Fruit fly (Drosophila melanogaster): ENCODE data around the gene CG5800.

The CG5800 gene

dm6 chrX:17599330-17599729 is 36.8 kb upstream of the CG5800 start, which contains the start of gene X11L (continued):
- no peak for TF ChIP-seq hkb (optimal IDR thresholded peaks at IDR 0.05)
- TF ChIP-seq hkb (GFP tag; IDR thresholded peaks at IDR 0.05), result no peak; the same call in none of the 2 replicates
- TF ChIP-seq NFAT (GFP tag; IDR thresholded peaks at IDR 0.05), result peak; percentile 78
- TF ChIP-seq E2f1 (GFP tag; IDR thresholded peaks at IDR 0.05), result peak; percentile 50; the same call in 1 of the 2 replicates
- peak; percentile 61 for TF ChIP-seq CG8765 (GFP tag; IDR thresholded peaks at IDR 0.05)
- TF ChIP-seq nom (GFP tag; optimal IDR thresholded peaks at IDR 0.05), result no peak
- TF ChIP-seq dysf (GFP tag; IDR thresholded peaks at IDR 0.05), result peak; percentile 68
- peak; percentile 75 for TF ChIP-seq Antp (GFP tag; optimal IDR thresholded peaks at IDR 0.05)
- TF ChIP-seq Nf-YB (GFP tag; optimal IDR thresholded peaks at IDR 0.05), result no peak
- peak; percentile 79 for TF ChIP-seq E2f2 (GFP tag; IDR thresholded peaks at IDR 0.05)
- peak; percentile 85 for TF ChIP-seq inv (GFP tag; IDR thresholded peaks at IDR 0.05; ENCODE audit: partially characterized antibody)
- peak; percentile 16; the same call in 1 of the 3 replicates for TF ChIP-seq CG11695 (GFP tag; IDR thresholded peaks at IDR 0.05)
- TF ChIP-seq CHES-1-like (GFP tag; optimal IDR thresholded peaks at IDR 0.05), result peak; percentile 79
- peak; percentile 48; the same call in 2 of the 3 replicates for TF ChIP-seq CG14050 (GFP tag; IDR thresholded peaks at IDR 0.05)
- TF ChIP-seq dm (GFP tag; optimal IDR thresholded peaks at IDR 0.05), result peak; percentile 8
- no peak for TF ChIP-seq CG5953 (GFP tag; IDR thresholded peaks at IDR 0.05)
- TF ChIP-seq CG14014 (GFP tag; IDR thresholded peaks at IDR 0.05), result peak; percentile 73
- peak; percentile 31 for TF ChIP-seq crc (GFP tag; optimal IDR thresholded peaks at IDR 0.05)
- no peak for TF ChIP-seq ap (GFP tag; IDR thresholded peaks at IDR 0.05)
- TF ChIP-seq prd (optimal IDR thresholded peaks at IDR 0.05), result no peak
- TF ChIP-seq prd (GFP tag; IDR thresholded peaks at IDR 0.05), result peak; percentile 76
- 0 out of 2 replicates have a peak, but pooled peaks have one; percentile 40 for TF ChIP-seq aop (GFP tag; IDR thresholded peaks at IDR 0.05)
- peak; percentile 85 for TF ChIP-seq CG9932 (GFP tag; IDR thresholded peaks at IDR 0.05)
- TF ChIP-seq Dip2 (GFP tag; IDR thresholded peaks at IDR 0.05), result no peak
- peak; percentile 75 for TF ChIP-seq hbn (GFP tag; IDR thresholded peaks at IDR 0.05; ENCODE audit: partially characterized antibody)
- peak; percentile 66 for TF ChIP-seq CG5245 (GFP tag; optimal IDR thresholded peaks at IDR 0.05)
- peak; percentile 74 for TF ChIP-seq CG12155 (GFP tag; optimal IDR thresholded peaks at IDR 0.05)
- peak; percentile 65; the same call in 1 of the 2 replicates for TF ChIP-seq HLH3B (GFP tag; IDR thresholded peaks at IDR 0.05)
- peak; percentile 53 for TF ChIP-seq CG17328 (GFP tag; IDR thresholded peaks at IDR 0.05)
- TF ChIP-seq zen2 (GFP tag; IDR thresholded peaks at IDR 0.05; ENCODE audit: partially characterized antibody), result peak; percentile 87
- TF ChIP-seq CG10267 (tag; optimal IDR thresholded peaks at IDR 0.05), result peak; percentile 95
- peak; percentile 67 for TF ChIP-seq CG1647 (GFP tag; optimal IDR thresholded peaks at IDR 0.05)
- TF ChIP-seq Eip74EF (GFP tag; optimal IDR thresholded peaks at IDR 0.05), result no peak
- TF ChIP-seq CG13624 (GFP tag; optimal IDR thresholded peaks at IDR 0.05), result peak; percentile 69
- TF ChIP-seq ewg (GFP tag; optimal IDR thresholded peaks at IDR 0.05), result peak; percentile 53
- peak; percentile 47 for TF ChIP-seq org-1 (GFP tag; optimal IDR thresholded peaks at IDR 0.05)
- peak; percentile 84 for TF ChIP-seq pho (GFP tag; optimal IDR thresholded peaks at IDR 0.05)
- no peak for TF ChIP-seq CG6854 (GFP tag; optimal IDR thresholded peaks at IDR 0.05)

dm6 chrX:17602466-17602865 is 33.6 kb upstream of the CG5800 start:
- TF ChIP-seq Ets65A (GFP tag) (peak; percentile 37), insv (GFP tag; optimal IDR thresholded peaks at IDR 0.05) (no peak), Med (GFP tag) (peak; percentile 22)

DNA sequence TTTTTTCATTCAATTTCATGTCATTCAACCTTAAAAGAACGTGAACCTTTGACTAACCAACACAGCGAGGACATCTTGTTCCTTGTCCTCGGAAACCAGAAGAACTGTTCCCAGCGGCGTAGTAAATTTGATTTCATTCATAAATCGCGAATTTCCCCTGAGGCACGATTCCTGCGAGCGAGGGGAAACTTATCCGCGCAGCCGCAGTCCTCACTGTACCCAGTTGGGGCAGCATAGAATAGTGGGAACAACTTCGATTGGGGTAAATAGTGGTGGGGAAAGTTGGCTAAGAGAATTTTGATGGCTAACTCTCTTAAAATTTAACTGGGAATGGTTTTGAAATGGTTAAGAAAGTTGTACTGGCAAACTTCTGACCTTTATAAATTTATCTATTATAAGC is 24.6 kb upstream of the CG5800 start:
- TF ChIP-seq Nf-YC (tag; optimal IDR thresholded peaks at IDR 0.05), result no peak
- TF ChIP-seq ewg (GFP tag; optimal IDR thresholded peaks at IDR 0.05), result peak; percentile 71
